Worm (Caenorhabditis elegans) whole organism, young adult: ENCODE data around the gene srx-8.

Experiments used
- C17E4.6 ChIP-seq: fragments of 200-800 bp; sonication (Bioruptor generic); IDR thresholded peaks from 2 replicates; pipeline ENCODE4 v1.3.6; 2022; ENCODE audit warnings: missing genetic modification reagents, missing genetic modification characterization, missing compliant biosample characterization
- F23B12.7 ChIP-seq: sonication (generic microtip); optimal IDR thresholded peaks from 2 replicates; lab custom pipeline; 2017; ENCODE audit warnings: missing genetic modification characterization, mild to moderate bottlenecking, missing compliant biosample characterization, antibody characterized with exemption, moderate library complexity; ENCODE audit not compliant: insufficient read depth
- F37B4.10 ChIP-seq: fragments of 200-800 bp; sonication (Bioruptor generic); IDR thresholded peaks from 2 replicates; pipeline ENCODE4 v1.3.6; 2022; ENCODE audit warnings: missing genetic modification characterization, missing compliant biosample characterization
- T07F8.4 ChIP-seq: sonication (generic microtip); optimal IDR thresholded peaks from 2 replicates; lab custom pipeline; 2016; ENCODE audit warnings: mild to moderate bottlenecking, missing genetic modification characterization, moderate library complexity, missing compliant biosample characterization
- T26A5.8 ChIP-seq: sonication (generic microtip); optimal IDR thresholded peaks from 2 replicates; lab custom pipeline; 2016; ENCODE audit warnings: missing genetic modification characterization, missing compliant biosample characterization
- Y53F4B.3 ChIP-seq: fragments of 200-800 bp; sonication (Bioruptor generic); IDR thresholded peaks from 2 replicates; pipeline ENCODE4 v1.3.6; 2022; ENCODE audit warnings: missing genetic modification reagents, missing genetic modification characterization, missing compliant biosample characterization
- Y53G8AR.9 ChIP-seq: fragments of 200-800 bp; sonication (Bioruptor generic); conservative IDR thresholded peaks from 2 replicates; pipeline ENCODE4 v1.3.6; 2022; ENCODE audit warnings: missing genetic modification reagents, missing genetic modification characterization, missing compliant biosample characterization
- Y67H2A.10 ChIP-seq: fragments of 200-800 bp; sonication (Bioruptor generic); conservative IDR thresholded peaks from 2 replicates; pipeline ENCODE4 v1.3.6; 2022; ENCODE audit warnings: missing genetic modification reagents, missing genetic modification characterization, missing compliant biosample characterization
- Y95B8A.8 ChIP-seq: fragments of 200-800 bp; sonication (Bioruptor generic); IDR thresholded peaks from 2 replicates; pipeline ENCODE4 v1.3.6; 2022; ENCODE audit warnings: missing genetic modification reagents, missing genetic modification characterization, missing compliant biosample characterization
- atf-7 ChIP-seq: sonication (generic microtip); optimal IDR thresholded peaks from 2 replicates; lab custom pipeline; 2017; ENCODE audit warnings: mild to moderate bottlenecking, missing genetic modification characterization, missing compliant biosample characterization
- attf-6 ChIP-seq: fragments of 200-800 bp; sonication (Bioruptor generic); IDR thresholded peaks from 2 replicates; pipeline ENCODE4 v1.3.6; 2022; ENCODE audit warnings: missing genetic modification reagents, missing genetic modification characterization, missing compliant biosample characterization
- cebp-1 ChIP-seq, 2 experiments: fragments of 200-800 bp in 1 of 2; sonication (Bioruptor generic) in 1 of 2; sonication (generic microtip) in 1 of 2; IDR thresholded peaks in 1 of 2; optimal IDR thresholded peaks in 1 of 2; 2 replicates each; pipeline versions ENCODE4 v1.3.6 to Lab custom; 2017 to 2022; ENCODE audit warnings: missing compliant biosample characterization in 2 of 2, missing genetic modification characterization in 2 of 2, mild to moderate bottlenecking in 1 of 2, missing genetic modification reagents in 1 of 2, moderate library complexity in 1 of 2
- ceh-27 ChIP-seq: fragments of 200-800 bp; sonication (Bioruptor generic); optimal IDR thresholded peaks from 2 replicates; lab custom pipeline; 2018; ENCODE audit warnings: mild to moderate bottlenecking, missing genetic modification characterization, moderate library complexity, missing compliant biosample characterization
- ceh-91 ChIP-seq: fragments of 200-800 bp; sonication (Bioruptor generic); IDR thresholded peaks from 2 replicates; pipeline ENCODE4 v1.3.6; 2022; ENCODE audit warnings: missing genetic modification reagents, missing genetic modification characterization, missing compliant biosample characterization
- dox-1 ChIP-seq: fragments of 200-800 bp; sonication (Bioruptor generic); IDR thresholded peaks from 2 replicates; pipeline ENCODE4 v1.3.6; 2022; ENCODE audit warnings: missing genetic modification reagents, missing genetic modification characterization, missing compliant biosample characterization
- dpl-1 ChIP-seq: fragments of 150-350 bp; optimal IDR thresholded peaks from 2 replicates; lab custom pipeline; 2014; ENCODE audit warnings: missing biosample characterization, missing genetic modification reagents, missing genetic modification characterization
- egl-18 ChIP-seq: fragments of 200-800 bp; sonication (Bioruptor generic); IDR thresholded peaks from 2 replicates; pipeline ENCODE4 v1.3.6; 2022; ENCODE audit warnings: missing genetic modification reagents, missing genetic modification characterization, missing compliant biosample characterization
- egl-44 ChIP-seq: fragments of 200-800 bp; sonication (Bioruptor generic); IDR thresholded peaks from 2 replicates; pipeline ENCODE4 v1.3.6; 2022; ENCODE audit warnings: missing genetic modification reagents, missing genetic modification characterization, missing compliant biosample characterization
- egrh-3 ChIP-seq: fragments of 200-800 bp; sonication (Bioruptor generic); IDR thresholded peaks from 2 replicates; pipeline ENCODE4 v1.3.6; 2022; ENCODE audit warnings: missing genetic modification reagents, missing genetic modification characterization, missing compliant biosample characterization
- ekl-4 ChIP-seq: fragments of 200-800 bp; sonication (Bioruptor generic); IDR thresholded peaks from 2 replicates; pipeline ENCODE4 v1.3.6; 2022; ENCODE audit warnings: missing genetic modification reagents, missing genetic modification characterization, missing compliant biosample characterization
- let-526 ChIP-seq: fragments of 200-800 bp; sonication (Bioruptor generic); IDR thresholded peaks from 2 replicates; pipeline ENCODE4 v1.3.6; 2022; ENCODE audit warnings: missing genetic modification reagents, missing genetic modification characterization, missing compliant biosample characterization
- lin-26 ChIP-seq: fragments of 200-800 bp; sonication (Bioruptor generic); IDR thresholded peaks from 2 replicates; pipeline ENCODE4 v1.3.6; 2022; ENCODE audit warnings: missing genetic modification reagents, missing genetic modification characterization, missing compliant biosample characterization
- lin-35 ChIP-seq, 3 experiments: fragments of 150-350 bp in 2 of 3; sonication (generic microtip) in 1 of 3; optimal IDR thresholded peaks; 2 replicates each; lab custom pipeline; 2014 to 2018; ENCODE audit warnings: missing biosample characterization in 3 of 3, missing genetic modification characterization in 3 of 3, missing genetic modification reagents in 3 of 3
- lin-40 ChIP-seq: sonication (generic microtip); optimal IDR thresholded peaks from 2 replicates; lab custom pipeline; 2016; ENCODE audit warnings: missing genetic modification characterization, mild to moderate bottlenecking, missing compliant biosample characterization, missing genotype, missing genetic modification reagents
- mes-4 ChIP-seq: sonication (generic microtip); optimal IDR thresholded peaks from 2 replicates; lab custom pipeline; 2016; ENCODE audit warnings: missing genotype, missing genetic modification characterization, missing compliant biosample characterization
- nfyb-1 ChIP-seq: fragments of 200-800 bp; sonication (Bioruptor generic); IDR thresholded peaks from 2 replicates; pipeline ENCODE4 v1.3.6; 2022; ENCODE audit warnings: missing genetic modification reagents, missing genetic modification characterization, missing compliant biosample characterization
- nhr-120 ChIP-seq: fragments of 200-800 bp; sonication (Bioruptor generic); IDR thresholded peaks from 2 replicates; pipeline ENCODE4 v1.3.6; 2022; ENCODE audit warnings: missing genetic modification characterization, missing compliant biosample characterization
- nhr-179 ChIP-seq: sonication (generic microtip); optimal IDR thresholded peaks from 2 replicates; lab custom pipeline; 2016; ENCODE audit warnings: mild to moderate bottlenecking, missing genetic modification characterization, missing compliant biosample characterization
- nhr-90 ChIP-seq: sonication (generic microtip); optimal IDR thresholded peaks from 2 replicates; lab custom pipeline; 2016; ENCODE audit warnings: missing genotype, mild to moderate bottlenecking, missing genetic modification characterization, missing compliant biosample characterization
- rcor-1 ChIP-seq: fragments of 200-800 bp; sonication (Bioruptor generic); IDR thresholded peaks from 2 replicates; pipeline ENCODE4 v1.3.6; 2022; ENCODE audit warnings: missing genetic modification reagents, missing genetic modification characterization, missing compliant biosample characterization
- repo-1 ChIP-seq: sonication (generic microtip); optimal IDR thresholded peaks from 2 replicates; lab custom pipeline; 2017; ENCODE audit warnings: mild to moderate bottlenecking, missing genetic modification characterization, missing compliant biosample characterization
- snpc-1.1 ChIP-seq: sonication (generic microtip); optimal IDR thresholded peaks from 2 replicates; lab custom pipeline; 2017; ENCODE audit warnings: missing genetic modification characterization, mild to moderate bottlenecking, missing compliant biosample characterization, antibody characterized with exemption, moderate library complexity, missing genotype, missing genetic modification reagents; ENCODE audit not compliant: insufficient read depth
- snpc-4 ChIP-seq, 5 experiments: fragments of 150-350 bp in 1 of 5; sonication (generic microtip) in 4 of 5; optimal IDR thresholded peaks; 2 replicates each; lab custom pipeline; 2014 to 2018; ENCODE audit warnings: missing genetic modification characterization in 5 of 5, missing biosample characterization in 3 of 5, antibody characterized with exemption in 2 of 5, mild to moderate bottlenecking in 2 of 5, missing compliant biosample characterization in 2 of 5, missing genotype in 2 of 5, moderate library complexity in 2 of 5, missing genetic modification reagents in 1 of 5
- somi-1 ChIP-seq: fragments of 200-800 bp; sonication (Bioruptor generic); optimal IDR thresholded peaks from 2 replicates; lab custom pipeline; 2018; ENCODE audit warnings: mild to moderate bottlenecking, missing genetic modification characterization, missing compliant biosample characterization
- sptf-2 ChIP-seq: fragments of 200-800 bp; sonication (Bioruptor generic); optimal IDR thresholded peaks from 2 replicates; lab custom pipeline; 2018; ENCODE audit warnings: mild to moderate bottlenecking, missing genetic modification characterization, missing compliant biosample characterization
- tbx-9 ChIP-seq: sonication (generic microtip); optimal IDR thresholded peaks from 2 replicates; lab custom pipeline; 2016; ENCODE audit warnings: borderline replicate concordance, missing genetic modification characterization, inconsistent platforms, missing compliant biosample characterization
- unc-130 ChIP-seq: sonication (generic microtip); optimal IDR thresholded peaks from 2 replicates; lab custom pipeline; 2016; ENCODE audit warnings: missing genetic modification reagents, missing genetic modification characterization, missing compliant biosample characterization
- unc-62 ChIP-seq: fragments of 150-350 bp; optimal IDR thresholded peaks from 2 replicates; lab custom pipeline; 2014; ENCODE audit warnings: missing biosample characterization, missing genetic modification reagents, missing genetic modification characterization
- ztf-18 ChIP-seq: sonication (generic microtip); optimal IDR thresholded peaks from 2 replicates; lab custom pipeline; 2016; ENCODE audit warnings: missing genotype, mild to moderate bottlenecking, missing genetic modification characterization, missing compliant biosample characterization
- ztf-28 ChIP-seq: fragments of 200-800 bp; sonication (Bioruptor generic); IDR thresholded peaks from 2 replicates; pipeline ENCODE4 v1.3.6; 2022; ENCODE audit warnings: missing genetic modification reagents, missing genetic modification characterization, missing compliant biosample characterization

The srx-8 gene

ce11 chrV:556055-556454, at the start of gene srx-8:
Gene srx-8, minus strand, starts transcription at chrV:556155.
- no peak for TF ChIP-seq ceh-27 (GFP tag; lab: Kevin White, UChicago)
- TF ChIP-seq rcor-1 (GFP tag; lab: Robert Waterston, UW): no peak
- no peak for TF ChIP-seq atf-7 (tag; lab: Kevin White, UChicago)
- TF ChIP-seq nfyb-1 (GFP tag; lab: Robert Waterston, UW): no peak
- TF ChIP-seq nhr-90: no peak
- no peak for TF ChIP-seq cebp-1 (GFP tag; IDR thresholded peaks at IDR 0.05; lab: Robert Waterston, UW)
- no peak for TF ChIP-seq cebp-1 (tag; optimal IDR thresholded peaks at IDR 0.05; lab: Kevin White, UChicago)
- TF ChIP-seq, all 124 proteins: peak for 0

ce11 chrV:604105-604504, 48.1 kb upstream of the srx-8 start, which contains the start of gene srlf-37:
Gene srlf-37, minus strand, starts transcription at chrV:604205.
- TF ChIP-seq mes-4: no peak
- no peak for TF ChIP-seq ztf-28 (GFP tag; lab: Robert Waterston, UW)
- no peak for TF ChIP-seq lin-40 (tag; lab: Kevin White, UChicago)
- no peak for TF ChIP-seq egl-44 (GFP tag; lab: Robert Waterston, UW)
- no peak for TF ChIP-seq egl-18 (GFP tag; lab: Robert Waterston, UW)
- TF ChIP-seq ceh-91: no peak
- no peak for TF ChIP-seq T07F8.4 (tag; lab: Kevin White, UChicago)
- TF ChIP-seq F37B4.10 (GFP tag; lab: Robert Waterston, UW): no peak
- TF ChIP-seq tbx-9 (tag; lab: Kevin White, UChicago): no peak

- no peak for TF ChIP-seq Y53F4B.3 (GFP tag; lab: Robert Waterston, UW)
- no peak for TF ChIP-seq Y67H2A.10 (GFP tag; lab: Robert Waterston, UW)
- no peak for TF ChIP-seq unc-130 (GFP tag; lab: Kevin White, UChicago)
- TF ChIP-seq attf-6 (GFP tag; lab: Robert Waterston, UW): no peak
- no peak for TF ChIP-seq sptf-2
- no peak for TF ChIP-seq T26A5.8 (tag; lab: Kevin White, UChicago)
- no peak for TF ChIP-seq unc-62 (GFP tag; lab: Kevin White, UChicago)
- TF ChIP-seq egrh-3 (GFP tag; lab: Robert Waterston, UW): no peak
- no peak for TF ChIP-seq cebp-1 (GFP tag; IDR thresholded peaks at IDR 0.05; lab: Robert Waterston, UW)
- no peak for TF ChIP-seq cebp-1 (tag; optimal IDR thresholded peaks at IDR 0.05; lab: Kevin White, UChicago)
- no peak for TF ChIP-seq nhr-179 (tag; lab: Kevin White, UChicago)
- TF ChIP-seq lin-35 (GFP tag; optimal IDR thresholded peaks at IDR 0.05; lab: Kevin White, UChicago): no peak
- TF ChIP-seq, all 124 proteins: peak for 0
Measured at ce11 chrV:600231-600630, 44.3 kb upstream of the srx-8 start, which contains the start of gene nhr-251. Gene nhr-251, plus strand, starts transcription at chrV:600531.

ce11 chrV:599783-600182, 43.8 kb upstream of the srx-8 start:
- TF ChIP-seq dpl-1 (GFP tag; lab: Kevin White, UChicago): no peak
- no peak for TF ChIP-seq lin-26 (GFP tag; lab: Robert Waterston, UW)
- no peak for TF ChIP-seq Y53G8AR.9 (GFP tag; lab: Robert Waterston, UW)
- TF ChIP-seq somi-1 (GFP tag; lab: Kevin White, UChicago): no peak
- TF ChIP-seq F23B12.7 (tag; lab: Kevin White, UChicago): no peak
- TF ChIP-seq ceh-91: no peak
- TF ChIP-seq nhr-120 (GFP tag; lab: Robert Waterston, UW): no peak
- no peak for TF ChIP-seq C17E4.6
- no peak for TF ChIP-seq F37B4.10 (GFP tag; lab: Robert Waterston, UW)
- no peak for TF ChIP-seq dox-1 (GFP tag; lab: Robert Waterston, UW)
- no peak for TF ChIP-seq snpc-4 (GFP tag; optimal IDR thresholded peaks at IDR 0.05; lab: Kevin White, UChicago)
- no peak for TF ChIP-seq snpc-4 (tag; optimal IDR thresholded peaks at IDR 0.05; lab: Kevin White, UChicago)
- TF ChIP-seq unc-62 (GFP tag; lab: Kevin White, UChicago): no peak
- TF ChIP-seq Y95B8A.8 (GFP tag; lab: Robert Waterston, UW): no peak
- no peak for TF ChIP-seq ekl-4
- no peak for TF ChIP-seq ztf-18 (tag; lab: Kevin White, UChicago)
- no peak for TF ChIP-seq let-526 (GFP tag; lab: Robert Waterston, UW)
- TF ChIP-seq repo-1 (tag; lab: Kevin White, UChicago): no peak
- TF ChIP-seq snpc-1.1: no peak
